Worm (Caenorhabditis elegans) whole organism, L4 larva: Measurements from ENCODE around the gene wht-2.

Source experiments
- ceh-32 ChIP-seq: sonication (generic microtip); optimal IDR thresholded peaks from 2 replicates; lab custom pipeline; 2016; ENCODE audit warnings: mild to moderate bottlenecking, missing genetic modification characterization, missing compliant biosample characterization; ENCODE audit not compliant: poor library complexity
- ceh-82 ChIP-seq: sonication (generic microtip); optimal IDR thresholded peaks from 2 replicates; lab custom pipeline; 2017; ENCODE audit warnings: missing biosample characterization, missing genetic modification characterization
- lin-13 ChIP-seq: fragments of 150-350 bp; optimal IDR thresholded peaks from 2 replicates; lab custom pipeline; 2014; ENCODE audit warnings: missing biosample characterization, missing genetic modification reagents, missing genetic modification characterization
- lin-39 ChIP-seq: fragments of 150-350 bp; optimal IDR thresholded peaks from 2 replicates; lab custom pipeline; 2014; ENCODE audit warnings: missing biosample characterization, missing genetic modification reagents, missing genetic modification characterization
- nhr-237 ChIP-seq: sonication (generic microtip); optimal IDR thresholded peaks from 2 replicates; lab custom pipeline; 2017; ENCODE audit warnings: missing biosample characterization, missing genetic modification characterization
- zag-1 ChIP-seq: fragments of 150-350 bp; optimal IDR thresholded peaks from 2 replicates; lab custom pipeline; 2014; ENCODE audit warnings: missing biosample characterization, missing genetic modification characterization

ce11 chrIV:11431448-11431847 is 38.8 kb upstream of the wht-2 start:
- TF ChIP-seq lin-39 (tag; lab: Kevin White, UChicago) = no peak
- TF ChIP-seq lin-13 (GFP tag; lab: Kevin White, UChicago) = no peak
- no peak for TF ChIP-seq zag-1 (tag; lab: Kevin White, UChicago)
- TF ChIP-seq ceh-82 (tag; lab: Kevin White, UChicago) = no peak
- TF ChIP-seq ceh-32 (tag; lab: Kevin White, UChicago) = no peak
- no peak for TF ChIP-seq nhr-237
